Worm (Caenorhabditis elegans): ENCODE data around the gene C10C6.3.

Gene C10C6.3

DNA sequence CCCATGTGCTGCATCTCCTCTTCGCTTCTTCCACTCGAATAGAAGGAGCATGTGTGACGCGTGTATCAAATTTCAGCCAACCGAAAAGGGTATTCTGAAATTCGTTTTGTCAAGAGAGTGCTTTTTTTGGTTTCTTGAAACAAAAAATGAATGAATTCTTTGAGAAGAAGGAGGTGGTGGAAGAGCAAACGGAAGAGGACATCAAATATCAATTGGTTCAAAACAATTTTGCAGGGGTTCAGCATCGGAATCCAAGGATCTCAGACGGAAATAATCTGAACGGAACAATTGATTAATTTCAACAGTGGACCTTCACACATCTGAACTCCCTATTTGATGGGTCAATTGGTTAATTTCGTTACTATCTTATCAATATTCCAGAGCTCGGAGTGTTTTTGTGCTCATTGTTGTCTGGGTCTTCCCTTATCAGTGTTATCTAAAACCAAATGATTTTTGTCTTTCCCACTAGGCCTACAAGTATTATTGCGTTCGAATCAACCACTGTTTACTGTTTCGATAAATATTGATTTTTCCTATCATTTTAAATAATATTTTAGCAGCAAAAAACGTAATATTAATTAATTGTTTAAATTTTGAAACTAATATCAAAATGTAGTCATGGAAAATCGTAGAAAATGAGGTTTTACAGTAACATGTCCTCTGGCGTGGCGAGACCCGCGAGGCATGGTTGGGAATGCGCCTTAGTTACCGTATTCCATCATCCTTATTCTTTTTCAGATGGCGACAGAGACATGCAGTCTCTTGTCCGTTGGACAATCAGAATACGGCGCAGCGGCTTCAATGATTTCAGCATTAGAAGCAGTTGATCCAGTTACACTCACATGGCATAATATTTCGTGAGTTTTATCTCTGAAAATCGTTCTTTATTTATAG is 4.9 kb upstream of the C10C6.3 start, which contains the start of the genes C10C6.13 and wht-2:
Gene C10C6.13 (minus strand): TSS at position 51 of the 894 bp plus-strand sequence.
Gene wht-2 (plus strand): TSS at position 739 of the 894 bp plus-strand sequence.
- no peak for TF ChIP-seq B0310.2 (tag; optimal IDR thresholded peaks at IDR 0.05)
- TF ChIP-seq flt-1 (GFP tag; IDR thresholded peaks at IDR 0.05), result no peak
- no peak for TF ChIP-seq ama-1 (optimal IDR thresholded peaks at IDR 0.05)
- TF ChIP-seq ceh-13 (GFP tag; optimal IDR thresholded peaks at IDR 0.05), result no peak
- no peak for TF ChIP-seq pes-1 (GFP tag; IDR thresholded peaks at IDR 0.05)
- TF ChIP-seq tra-4 (tag; optimal IDR thresholded peaks at IDR 0.05), result no peak
- no peak for TF ChIP-seq ceh-36 (tag; optimal IDR thresholded peaks at IDR 0.05)
- TF ChIP-seq F13C5.2 (tag; optimal IDR thresholded peaks at IDR 0.05), result no peak
- no peak for TF ChIP-seq scrt-1 (GFP tag; IDR thresholded peaks at IDR 0.05)
- TF ChIP-seq hmbx-1 (tag; optimal IDR thresholded peaks at IDR 0.05), result no peak
- no peak for TF ChIP-seq hmg-4 (GFP tag; optimal IDR thresholded peaks at IDR 0.05)
- no peak for TF ChIP-seq aly-1 (tag; optimal IDR thresholded peaks at IDR 0.05)

DNA sequence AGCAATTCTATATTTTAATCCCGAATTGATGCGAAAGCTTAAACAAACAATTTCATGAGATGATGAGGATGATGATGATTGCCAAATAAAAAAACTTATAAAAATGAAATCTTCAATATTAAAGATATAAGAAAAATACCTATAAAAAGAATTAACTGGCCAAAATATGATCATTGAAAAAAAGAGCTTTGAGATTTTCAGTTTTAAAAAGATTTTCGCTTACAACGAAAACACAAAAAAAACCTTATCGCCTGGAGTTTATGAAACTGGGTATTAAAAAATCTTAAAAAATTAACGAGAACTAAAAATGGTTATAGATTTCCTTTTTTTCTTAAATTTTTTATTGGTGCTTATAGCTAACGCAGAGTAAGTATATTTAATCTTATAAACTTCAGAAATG is 2.4 kb upstream of the C10C6.3 start, which contains the start of gene C10C6.7:
Gene C10C6.7 (minus strand): TSS at position 101 of the 400 bp plus-strand sequence.
- no peak for TF ChIP-seq ceh-36 (tag; optimal IDR thresholded peaks at IDR 0.05)
- no peak for TF ChIP-seq flt-1 (GFP tag; IDR thresholded peaks at IDR 0.05)
- TF ChIP-seq B0310.2 (tag; optimal IDR thresholded peaks at IDR 0.05), result no peak
- no peak for TF ChIP-seq hmbx-1 (tag; optimal IDR thresholded peaks at IDR 0.05)
- TF ChIP-seq aly-1 (tag; optimal IDR thresholded peaks at IDR 0.05), result no peak
- TF ChIP-seq ama-1 (optimal IDR thresholded peaks at IDR 0.05), result no peak
- TF ChIP-seq tbx-37 (GFP tag; conservative IDR thresholded peaks at IDR 0.05), result no peak
- TF ChIP-seq F13C5.2 (tag; optimal IDR thresholded peaks at IDR 0.05), result no peak
- TF ChIP-seq ets-7 (tag; optimal IDR thresholded peaks at IDR 0.05), result no peak
- TF ChIP-seq sea-1 (GFP tag; conservative IDR thresholded peaks at IDR 0.05), result no peak
- no peak for TF ChIP-seq hmg-4 (GFP tag; optimal IDR thresholded peaks at IDR 0.05)
- no peak for TF ChIP-seq scrt-1 (GFP tag; IDR thresholded peaks at IDR 0.05)
- TF ChIP-seq pes-1 (GFP tag; IDR thresholded peaks at IDR 0.05), result no peak
- TF ChIP-seq ceh-13 (GFP tag; optimal IDR thresholded peaks at IDR 0.05), result no peak
- TF ChIP-seq tbx-11 (GFP tag; IDR thresholded peaks at IDR 0.05), result no peak
- no peak for TF ChIP-seq hnd-1 (tag; optimal IDR thresholded peaks at IDR 0.05)
- TF ChIP-seq tra-4 (tag; optimal IDR thresholded peaks at IDR 0.05), result no peak

DNA sequence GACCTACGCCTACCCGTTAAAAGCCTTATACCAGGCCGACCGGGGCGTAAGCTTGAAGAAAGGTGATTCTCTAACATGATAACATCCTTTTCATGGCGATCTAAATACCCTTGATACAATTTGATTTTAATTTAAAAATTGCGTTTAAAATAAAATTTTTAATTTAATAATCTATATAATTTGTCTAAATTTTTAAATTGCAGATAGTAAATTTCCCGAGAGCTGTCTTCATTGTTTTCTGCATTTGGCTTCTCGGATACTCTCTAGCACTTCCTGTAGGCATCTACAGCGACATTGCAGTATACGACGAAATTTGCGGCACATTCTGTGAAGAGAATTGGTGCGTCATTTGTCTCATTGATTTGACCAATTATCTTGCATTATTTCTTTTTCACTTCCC is 3.7 kb downstream of the C10C6.3 start:
- no peak for TF ChIP-seq tbx-37 (GFP tag; conservative IDR thresholded peaks at IDR 0.05)
- no peak for TF ChIP-seq ets-7 (tag; optimal IDR thresholded peaks at IDR 0.05)

DNA sequence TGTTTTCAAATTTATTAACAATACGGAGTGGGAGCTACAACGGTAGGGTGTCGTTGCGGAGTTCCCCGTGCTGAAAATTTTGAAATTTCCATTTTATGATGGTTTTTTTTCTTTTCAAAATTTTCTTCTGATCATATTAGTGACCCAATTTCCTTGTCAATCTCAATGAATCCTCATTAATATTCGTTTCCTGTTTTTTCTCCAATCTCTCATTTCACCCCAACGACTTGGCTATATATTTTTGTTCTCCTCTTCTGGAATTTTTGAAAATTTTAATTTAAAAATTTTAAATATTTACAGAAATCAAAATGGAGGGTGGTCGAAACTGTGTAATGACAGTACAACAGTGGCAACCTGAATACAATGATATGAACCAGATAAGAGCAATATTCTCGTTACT is 5.3 kb downstream of the C10C6.3 start, which contains the start of gene npr-3:
Gene npr-3 (plus strand): TSS at position 301 of the 400 bp plus-strand sequence.
- TF ChIP-seq tbx-37 (GFP tag; conservative IDR thresholded peaks at IDR 0.05) (no peak), hmg-4 (GFP tag; optimal IDR thresholded peaks at IDR 0.05) (no peak), B0310.2 (tag; optimal IDR thresholded peaks at IDR 0.05) (no peak), hmbx-1 (tag; optimal IDR thresholded peaks at IDR 0.05) (no peak), hnd-1 (tag; optimal IDR thresholded peaks at IDR 0.05) (no peak), ceh-36 (tag; optimal IDR thresholded peaks at IDR 0.05) (no peak), tra-4 (tag; optimal IDR thresholded peaks at IDR 0.05) (no peak), scrt-1 (GFP tag; IDR thresholded peaks at IDR 0.05) (no peak)

DNA sequence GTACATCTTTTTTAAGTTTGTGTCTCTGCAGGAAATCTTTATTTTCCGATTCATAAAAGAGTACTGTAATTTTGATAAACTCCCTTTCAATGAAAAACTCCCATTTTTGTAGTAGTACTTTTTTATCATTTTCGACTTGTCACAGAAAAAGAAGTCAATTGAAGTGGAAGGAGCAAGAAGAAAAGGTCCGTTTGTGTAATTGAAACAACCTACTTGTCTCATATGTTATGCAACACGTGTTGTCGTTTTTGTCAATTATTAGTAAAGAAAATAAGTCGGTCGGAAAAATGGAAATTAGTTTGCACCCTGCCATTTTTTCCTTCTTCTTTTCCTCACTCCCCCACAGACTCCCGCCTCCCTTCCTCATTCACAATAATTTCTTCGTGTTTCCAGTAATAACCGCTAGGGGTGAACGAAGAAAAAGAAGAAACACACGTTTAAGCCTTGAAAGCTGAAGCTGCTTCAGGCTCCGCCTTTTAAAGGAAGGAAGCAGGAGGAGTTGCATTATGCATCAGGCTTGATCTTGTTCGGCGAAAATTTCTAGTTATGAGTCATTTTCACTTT is 6.2 kb downstream of the C10C6.3 start:
- no peak for TF ChIP-seq tbx-37 (GFP tag; conservative IDR thresholded peaks at IDR 0.05)

DNA sequence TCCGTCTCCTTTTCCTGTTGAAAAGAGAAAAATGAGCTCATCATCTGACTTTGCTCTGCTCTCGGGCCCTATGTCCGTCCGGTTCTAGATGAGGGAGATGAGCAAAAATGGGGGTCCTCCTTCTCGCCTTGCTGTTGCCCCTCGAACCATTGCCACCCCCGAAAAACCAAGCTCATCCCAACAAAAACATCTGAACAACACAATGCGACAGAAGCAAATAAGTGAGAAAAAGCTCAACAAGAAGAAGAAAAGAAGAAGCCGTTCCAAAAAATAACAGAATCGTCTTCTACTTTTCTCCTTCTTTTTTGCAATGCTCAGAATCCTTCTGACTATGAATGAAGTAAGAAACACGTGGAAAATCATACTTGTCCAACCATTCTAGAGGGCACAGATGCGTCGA is 9.2 kb downstream of the C10C6.3 start:
- TF ChIP-seq aly-1 (tag; optimal IDR thresholded peaks at IDR 0.05), result no peak
- TF ChIP-seq scrt-1 (GFP tag; IDR thresholded peaks at IDR 0.05), result no peak
- TF ChIP-seq sea-1 (GFP tag; conservative IDR thresholded peaks at IDR 0.05), result no peak
- TF ChIP-seq ceh-13 (GFP tag; optimal IDR thresholded peaks at IDR 0.05), result no peak
- TF ChIP-seq B0310.2 (tag; optimal IDR thresholded peaks at IDR 0.05), result no peak

DNA sequence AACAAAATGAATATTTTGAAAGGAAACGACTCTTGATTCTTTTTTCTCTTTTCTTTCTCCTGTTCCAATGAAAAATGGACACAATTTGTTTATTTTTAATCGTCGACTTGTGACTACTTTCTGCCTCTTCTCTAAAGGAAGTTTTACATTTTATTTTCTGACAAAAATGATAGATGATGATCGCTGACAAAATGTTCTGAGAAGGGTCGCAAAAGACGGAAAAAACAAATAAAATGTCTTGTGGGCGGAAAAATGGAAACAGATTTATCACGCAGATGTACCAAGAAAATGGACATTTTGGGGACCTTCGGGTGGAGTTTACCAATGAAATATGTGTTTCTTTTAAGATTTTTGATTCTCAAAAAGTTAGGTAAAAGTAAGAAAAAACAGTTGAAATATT is 12.1 kb downstream of the C10C6.3 start:
- TF ChIP-seq tbx-11 (GFP tag; IDR thresholded peaks at IDR 0.05), result no peak
- TF ChIP-seq ceh-36 (tag; optimal IDR thresholded peaks at IDR 0.05), result no peak
- no peak for TF ChIP-seq sea-1 (GFP tag; conservative IDR thresholded peaks at IDR 0.05)
- TF ChIP-seq hmbx-1 (tag; optimal IDR thresholded peaks at IDR 0.05), result no peak
- TF ChIP-seq flt-1 (GFP tag; IDR thresholded peaks at IDR 0.05), result no peak
- TF ChIP-seq tbx-37 (GFP tag; conservative IDR thresholded peaks at IDR 0.05), result no peak
- TF ChIP-seq hnd-1 (tag; optimal IDR thresholded peaks at IDR 0.05), result no peak
- no peak for TF ChIP-seq hmg-4 (GFP tag; optimal IDR thresholded peaks at IDR 0.05)
- no peak for TF ChIP-seq tra-4 (tag; optimal IDR thresholded peaks at IDR 0.05)
- no peak for TF ChIP-seq pes-1 (GFP tag; IDR thresholded peaks at IDR 0.05)
- TF ChIP-seq aly-1 (tag; optimal IDR thresholded peaks at IDR 0.05), result no peak
- no peak for TF ChIP-seq ceh-13 (GFP tag; optimal IDR thresholded peaks at IDR 0.05)
- no peak for TF ChIP-seq ets-7 (tag; optimal IDR thresholded peaks at IDR 0.05)

DNA sequence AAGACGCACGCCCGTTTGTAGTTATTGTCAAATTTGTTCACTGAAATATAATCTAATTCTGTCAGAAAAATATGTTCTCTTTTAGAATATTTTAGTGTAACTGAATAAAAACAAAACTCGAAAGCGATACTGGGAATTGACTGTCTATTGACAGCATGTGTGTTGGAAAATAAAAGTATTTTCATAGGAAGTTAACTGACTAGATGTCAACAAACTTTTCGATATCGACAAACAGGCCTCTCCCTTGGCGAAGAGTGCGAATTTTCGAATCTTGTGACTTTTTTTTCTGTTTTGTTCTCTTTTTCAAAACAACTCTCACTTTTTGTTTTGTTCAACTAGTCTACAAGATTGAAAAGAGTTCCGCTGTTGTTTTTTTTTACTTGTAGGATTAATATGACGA is 26.8 kb downstream of the C10C6.3 start:
- TF ChIP-seq hnd-1 (tag; optimal IDR thresholded peaks at IDR 0.05), result no peak
- TF ChIP-seq B0310.2 (tag; optimal IDR thresholded peaks at IDR 0.05), result no peak
- TF ChIP-seq tra-4 (tag; optimal IDR thresholded peaks at IDR 0.05), result no peak
- TF ChIP-seq ama-1 (optimal IDR thresholded peaks at IDR 0.05), result no peak
- no peak for TF ChIP-seq ceh-36 (tag; optimal IDR thresholded peaks at IDR 0.05)
- no peak for TF ChIP-seq flt-1 (GFP tag; IDR thresholded peaks at IDR 0.05)
- no peak for TF ChIP-seq scrt-1 (GFP tag; IDR thresholded peaks at IDR 0.05)
- TF ChIP-seq tbx-37 (GFP tag; conservative IDR thresholded peaks at IDR 0.05), result no peak
- no peak for TF ChIP-seq F13C5.2 (tag; optimal IDR thresholded peaks at IDR 0.05)
- TF ChIP-seq aly-1 (tag; optimal IDR thresholded peaks at IDR 0.05), result no peak
- TF ChIP-seq hmbx-1 (tag; optimal IDR thresholded peaks at IDR 0.05), result no peak
- TF ChIP-seq sea-1 (GFP tag; conservative IDR thresholded peaks at IDR 0.05), result no peak
- no peak for TF ChIP-seq pes-1 (GFP tag; IDR thresholded peaks at IDR 0.05)
- TF ChIP-seq hmg-4 (GFP tag; optimal IDR thresholded peaks at IDR 0.05), result no peak
- no peak for TF ChIP-seq ceh-13 (GFP tag; optimal IDR thresholded peaks at IDR 0.05)
- no peak for TF ChIP-seq ets-7 (tag; optimal IDR thresholded peaks at IDR 0.05)

Measured in whole organism, early embryonic.